Worm (Caenorhabditis elegans) whole organism, L3 larva: ENCODE data around the gene F36H9.2.
"Not testable (repeated sequence)": the region's sequence is repeated elsewhere in the genome, so short reads cannot be mapped to it uniquely, and the experiment has no call there.

Experiments used
- ZK546.5 ChIP-seq: sonication (generic microtip); optimal IDR thresholded peaks from 2 replicates; lab custom pipeline; 2017; ENCODE audit warnings: missing biosample characterization, missing genetic modification characterization
- aly-2 ChIP-seq: fragments of 150-350 bp; optimal IDR thresholded peaks from 2 replicates; lab custom pipeline; 2014; ENCODE audit warnings: missing biosample characterization, missing genetic modification characterization
- ama-1 ChIP-seq: fragments of 150-350 bp; optimal IDR thresholded peaks from 2 replicates; lab custom pipeline; 2018
- ceh-28 ChIP-seq: fragments of 150-350 bp; optimal IDR thresholded peaks from 2 replicates; lab custom pipeline; 2014; ENCODE audit warnings: missing biosample characterization, missing genetic modification reagents, missing genetic modification characterization
- ceh-82 ChIP-seq: fragments of 150-350 bp; optimal IDR thresholded peaks from 2 replicates; lab custom pipeline; 2014; ENCODE audit warnings: missing biosample characterization, missing genetic modification characterization
- egl-27 ChIP-seq: sonication (generic microtip); optimal IDR thresholded peaks from 4 replicates; lab custom pipeline; 2017; ENCODE audit warnings: missing biosample characterization, missing genetic modification reagents, missing genetic modification characterization
- egl-5 ChIP-seq: fragments of 150-350 bp; optimal IDR thresholded peaks from 2 replicates; lab custom pipeline; 2017; ENCODE audit warnings: missing biosample characterization, missing genetic modification reagents, missing genetic modification characterization, inconsistent platforms
- elt-2 ChIP-seq: sonication (generic microtip); optimal IDR thresholded peaks from 2 replicates; lab custom pipeline; 2016; ENCODE audit warnings: missing genetic modification reagents, mild to moderate bottlenecking, missing genetic modification characterization, missing compliant biosample characterization
- elt-3 ChIP-seq, 3 experiments: fragments of 150-350 bp in 1 of 3; sonication (generic microtip) in 2 of 3; optimal IDR thresholded peaks; 2 replicates in 2 of 3; 4 replicates in 1 of 3; lab custom pipeline; 2014 to 2017; ENCODE audit warnings: missing biosample characterization in 3 of 3, missing genetic modification characterization in 3 of 3
- eor-1 ChIP-seq, 2 experiments: fragments of 150-350 bp; optimal IDR thresholded peaks; 2 replicates each; lab custom pipeline; 2014 to 2018; ENCODE audit warnings: missing biosample characterization in 2 of 2, missing genetic modification characterization in 2 of 2
- fkh-10 ChIP-seq: sonication (generic microtip); optimal IDR thresholded peaks from 2 replicates; lab custom pipeline; 2017; ENCODE audit warnings: missing biosample characterization, missing genetic modification reagents, missing genetic modification characterization
- fos-1 ChIP-seq: fragments of 150-350 bp; optimal IDR thresholded peaks from 2 replicates; lab custom pipeline; 2014; ENCODE audit warnings: missing biosample characterization, missing genetic modification characterization
- hmg-11 ChIP-seq: sonication (generic microtip); optimal IDR thresholded peaks from 2 replicates; lab custom pipeline; 2016; ENCODE audit warnings: missing genetic modification characterization, missing compliant biosample characterization
- jun-1 ChIP-seq: fragments of 150-350 bp; optimal IDR thresholded peaks from 2 replicates; lab custom pipeline; 2014; ENCODE audit warnings: missing biosample characterization, missing genetic modification reagents, missing genetic modification characterization
- lin-39 ChIP-seq: fragments of 150-350 bp; optimal IDR thresholded peaks from 2 replicates; lab custom pipeline; 2018; ENCODE audit warnings: missing biosample characterization, missing genetic modification reagents, missing genetic modification characterization
- lsy-12 ChIP-seq: sonication (generic microtip); optimal IDR thresholded peaks from 2 replicates; lab custom pipeline; 2016; ENCODE audit warnings: mild to moderate bottlenecking, missing genetic modification characterization, missing compliant biosample characterization
- mml-1 ChIP-seq: fragments of 150-350 bp; sonication (generic microtip); optimal IDR thresholded peaks from 3 replicates; lab custom pipeline; 2014; ENCODE audit warnings: missing biosample characterization, missing genetic modification characterization
- nfya-1 ChIP-seq: sonication (generic microtip); optimal IDR thresholded peaks from 2 replicates; lab custom pipeline; 2017; ENCODE audit warnings: missing genetic modification characterization, mild to moderate bottlenecking, missing compliant biosample characterization, antibody characterized with exemption, moderate library complexity; ENCODE audit not compliant: insufficient read depth
- nhr-12 ChIP-seq: fragments of 150-350 bp; optimal IDR thresholded peaks from 2 replicates; lab custom pipeline; 2014; ENCODE audit warnings: missing biosample characterization, missing genetic modification characterization
- nhr-23 ChIP-seq: fragments of 150-350 bp; optimal IDR thresholded peaks from 2 replicates; lab custom pipeline; 2014; ENCODE audit warnings: missing biosample characterization, missing genetic modification reagents, missing genetic modification characterization
- nhr-237 ChIP-seq: fragments of 150-350 bp; optimal IDR thresholded peaks from 2 replicates; lab custom pipeline; 2014; ENCODE audit warnings: missing biosample characterization, missing genetic modification characterization
- nhr-25 ChIP-seq: sonication (generic microtip); optimal IDR thresholded peaks from 2 replicates; lab custom pipeline; 2017; ENCODE audit warnings: missing biosample characterization, missing genetic modification characterization
- nhr-28 ChIP-seq: fragments of 150-350 bp; optimal IDR thresholded peaks from 2 replicates; lab custom pipeline; 2014; ENCODE audit warnings: missing biosample characterization, missing genetic modification characterization
- nhr-77 ChIP-seq: fragments of 150-350 bp; optimal IDR thresholded peaks from 2 replicates; lab custom pipeline; 2014; ENCODE audit warnings: missing biosample characterization, missing genetic modification characterization
- pha-4 ChIP-seq: fragments of 150-350 bp; optimal IDR thresholded peaks from 2 replicates; lab custom pipeline; 2014; ENCODE audit warnings: missing biosample characterization, missing genetic modification reagents, missing genetic modification characterization
- pqm-1 ChIP-seq: fragments of 150-350 bp; optimal IDR thresholded peaks from 2 replicates; lab custom pipeline; 2017; ENCODE audit warnings: missing biosample characterization, missing genetic modification characterization, inconsistent platforms
- skn-1 ChIP-seq: fragments of 150-350 bp; optimal IDR thresholded peaks from 2 replicates; lab custom pipeline; 2014; ENCODE audit warnings: missing biosample characterization, missing genetic modification characterization
- snpc-4 ChIP-seq: fragments of 150-350 bp; optimal IDR thresholded peaks from 2 replicates; lab custom pipeline; 2014; ENCODE audit warnings: missing biosample characterization, missing genetic modification characterization
- unc-62 ChIP-seq: fragments of 150-350 bp; sonication (generic microtip); optimal IDR thresholded peaks from 4 replicates; lab custom pipeline; 2014; ENCODE audit warnings: missing biosample characterization, missing genetic modification reagents, missing genetic modification characterization
- ztf-11 ChIP-seq: fragments of 150-350 bp; optimal IDR thresholded peaks from 2 replicates; lab custom pipeline; 2014; ENCODE audit warnings: missing biosample characterization, missing genetic modification characterization
- ztf-4 ChIP-seq: fragments of 150-350 bp; optimal IDR thresholded peaks from 2 replicates; lab custom pipeline; 2014; ENCODE audit warnings: missing biosample characterization, missing genetic modification characterization

F36H9.2 gene

ce11 chrV:1805724-1806316, 17.6 kb downstream of the F36H9.2 start:
- TF ChIP-seq nhr-25 (tag; lab: Kevin White, UChicago) = peak; percentile 13
- peak; percentile 92 for TF ChIP-seq ama-1 (lab: Kevin White, UChicago)
- TF ChIP-seq egl-5 = peak; percentile 19
- peak; percentile 30 for TF ChIP-seq nfya-1 (tag; lab: Kevin White, UChicago)
- TF ChIP-seq aly-2 (tag; lab: Kevin White, UChicago) = no peak
- TF ChIP-seq ZK546.5 (tag; lab: Kevin White, UChicago) = no peak
- no peak for TF ChIP-seq ceh-82 (tag; lab: Kevin White, UChicago)
- TF ChIP-seq pha-4 = peak; percentile 49
- TF ChIP-seq, all 47 proteins: peak for 5

- TF ChIP-seq ztf-4 (tag; lab: Kevin White, UChicago) (no peak), skn-1 (tag; lab: Kevin White, UChicago) (no peak), fos-1 (tag; lab: Kevin White, UChicago) (no peak), ztf-11 (no peak), pqm-1 (tag; lab: Kevin White, UChicago) (no peak), pha-4 (no peak), jun-1 (tag; lab: Kevin White, UChicago) (no peak), unc-62 (GFP tag; lab: Kevin White, UChicago) (no peak), elt-2 (tag; lab: Kevin White, UChicago) (no peak), ceh-82 (tag; lab: Kevin White, UChicago) (no peak)
Measured at ce11 chrV:1807160-1807559, 18.9 kb downstream of the F36H9.2 start, which contains the start of gene srt-42. Gene srt-42 (plus strand): TSS chrV:1807460.

ce11 chrV:1811035-1811434, 22.8 kb downstream of the F36H9.2 start, which contains the start of gene Y46H3A.4:
Gene Y46H3A.4 (minus strand): TSS chrV:1811135.
- TF ChIP-seq nhr-23 (tag; lab: Kevin White, UChicago) (no peak), skn-1 (tag; lab: Kevin White, UChicago) (no peak), lsy-12 (tag; lab: Kevin White, UChicago) (no peak), pha-4 (no peak), ZK546.5 (tag; lab: Kevin White, UChicago) (no peak), aly-2 (tag; lab: Kevin White, UChicago) (no peak), eor-1 (tag; optimal IDR thresholded peaks at IDR 0.05; lab: Kevin White, UChicago) (no peak), mml-1 (tag; lab: Kevin White, UChicago) (no peak), fkh-10 (GFP tag; lab: Kevin White, UChicago) (no peak)

- not testable (repeated sequence) for TF ChIP-seq lin-39, ZK546.5, mml-1 (tag; lab: Kevin White, UChicago)
- TF ChIP-seq, all 47 proteins: peak for 0; not testable (repeated sequence) for 47
Measured at ce11 chrV:1814784-1815183, 26.5 kb downstream of the F36H9.2 start, which contains the start of gene Y46H3A.5. Gene Y46H3A.5 (minus strand): TSS chrV:1814884.

- TF ChIP-seq egl-27 (tag; lab: Kevin White, UChicago) (no peak), snpc-4 (no peak), nhr-237 (no peak), pha-4 (no peak)
Measured at ce11 chrV:1820016-1820415, 31.8 kb downstream of the F36H9.2 start.

ce11 chrV:1820749-1821148, 32.5 kb downstream of the F36H9.2 start:
- TF ChIP-seq ztf-11 = no peak
- no peak for TF ChIP-seq lsy-12 (tag; lab: Kevin White, UChicago)
- no peak for TF ChIP-seq elt-3 (tag; optimal IDR thresholded peaks at IDR 0.05; lab: Kevin White, UChicago)
- no peak for TF ChIP-seq nhr-237
- TF ChIP-seq ztf-4 (tag; lab: Kevin White, UChicago) = no peak
- no peak for TF ChIP-seq ceh-28 (tag; lab: Kevin White, UChicago)
- no peak for TF ChIP-seq nhr-12 (tag; lab: Kevin White, UChicago)
- no peak for TF ChIP-seq pqm-1 (tag; lab: Kevin White, UChicago)
- no peak for TF ChIP-seq nhr-77 (tag; lab: Kevin White, UChicago)
- no peak for TF ChIP-seq ceh-82 (tag; lab: Kevin White, UChicago)
- TF ChIP-seq fos-1 (tag; lab: Kevin White, UChicago) = no peak
- no peak for TF ChIP-seq hmg-11 (tag; lab: Kevin White, UChicago)
- TF ChIP-seq egl-5 = no peak
- no peak for TF ChIP-seq egl-27 (tag; lab: Kevin White, UChicago)
- no peak for TF ChIP-seq nhr-28 (tag; lab: Kevin White, UChicago)
